Worm (Caenorhabditis elegans) whole organism, midembryonic: ENCODE results near the gene nhr-80.

Source experiments
- T22C8.4 ChIP-seq: fragments of 200-800 bp; sonication (Bioruptor generic); IDR thresholded peaks from 2 replicates; pipeline ENCODE4 v1.3.6; 2022; ENCODE audit warnings: missing genetic modification characterization, missing compliant biosample characterization
- cog-1 ChIP-seq: sonication (generic microtip); optimal IDR thresholded peaks from 2 replicates; lab custom pipeline; 2016; ENCODE audit warnings: missing genetic modification characterization, missing compliant biosample characterization
- flt-1 ChIP-seq: fragments of 200-800 bp; sonication (Bioruptor generic); IDR thresholded peaks from 2 replicates; pipeline ENCODE4 v1.3.6; 2022; ENCODE audit warnings: missing genetic modification characterization, missing compliant biosample characterization
- klf-2 ChIP-seq: fragments of 200-800 bp; sonication (Bioruptor generic); conservative IDR thresholded peaks from 2 replicates; pipeline ENCODE4 v1.3.6; 2022; ENCODE audit warnings: missing genetic modification reagents, missing genetic modification characterization, missing compliant biosample characterization
- med-1 ChIP-seq: sonication (generic microtip); optimal IDR thresholded peaks from 2 replicates; lab custom pipeline; 2017; ENCODE audit warnings: missing genetic modification characterization, mild to moderate bottlenecking, missing compliant biosample characterization, antibody characterized with exemption, missing genetic modification reagents; ENCODE audit not compliant: insufficient read depth
- ref-1 ChIP-seq: fragments of 200-800 bp; sonication (Bioruptor generic); conservative IDR thresholded peaks from 2 replicates; pipeline ENCODE4 v1.3.6; 2022; ENCODE audit warnings: missing genetic modification reagents, missing genetic modification characterization, missing compliant biosample characterization
- tab-1 ChIP-seq: fragments of 200-800 bp; sonication (Bioruptor generic); IDR thresholded peaks from 2 replicates; pipeline ENCODE4 v1.3.6; 2022; ENCODE audit warnings: missing genetic modification characterization, missing compliant biosample characterization
- ztf-23 ChIP-seq: fragments of 200-800 bp; sonication (Bioruptor generic); IDR thresholded peaks from 2 replicates; pipeline ENCODE4 v1.3.6; 2022; ENCODE audit warnings: missing genetic modification reagents, missing genetic modification characterization, missing compliant biosample characterization
- ztf-29 ChIP-seq: fragments of 200-800 bp; sonication (Bioruptor generic); IDR thresholded peaks from 2 replicates; pipeline ENCODE4 v1.3.6; 2022; ENCODE audit warnings: missing genetic modification reagents, missing genetic modification characterization, missing compliant biosample characterization

Gene nhr-80

ce11 chrIII:42725-43124, 28.1 kb upstream of the nhr-80 start:
- TF ChIP-seq flt-1 (GFP tag; lab: Robert Waterston, UW) (no peak), klf-2 (GFP tag; lab: Robert Waterston, UW) (no peak)

ce11 chrIII:41484-41883, 26.8 kb upstream of the nhr-80 start:
- TF ChIP-seq cog-1: no peak
- no peak for TF ChIP-seq ztf-23 (GFP tag; lab: Robert Waterston, UW)
- no peak for TF ChIP-seq ref-1
- no peak for TF ChIP-seq tab-1
- TF ChIP-seq ztf-29: no peak
- TF ChIP-seq klf-2 (GFP tag; lab: Robert Waterston, UW): no peak
- no peak for TF ChIP-seq med-1 (GFP tag; lab: Kevin White, UChicago)
- no peak for TF ChIP-seq T22C8.4 (GFP tag; lab: Robert Waterston, UW)
- TF ChIP-seq flt-1 (GFP tag; lab: Robert Waterston, UW): no peak

- no peak for TF ChIP-seq cog-1
- TF ChIP-seq T22C8.4 (GFP tag; lab: Robert Waterston, UW): no peak
- no peak for TF ChIP-seq flt-1 (GFP tag; lab: Robert Waterston, UW)
- no peak for TF ChIP-seq klf-2 (GFP tag; lab: Robert Waterston, UW)
- no peak for TF ChIP-seq tab-1
- TF ChIP-seq ztf-29: no peak
- TF ChIP-seq ztf-23 (GFP tag; lab: Robert Waterston, UW): no peak
Measured at ce11 chrIII:40580-41113, 26.0 kb upstream of the nhr-80 start, which contains the start of gene col-88. Gene col-88, plus strand, starts transcription at chrIII:41063.

ce11 chrIII:39516-39915, 24.8 kb upstream of the nhr-80 start:
- TF ChIP-seq tab-1 (no peak), med-1 (GFP tag; lab: Kevin White, UChicago) (no peak), flt-1 (GFP tag; lab: Robert Waterston, UW) (no peak), cog-1 (no peak), ztf-23 (GFP tag; lab: Robert Waterston, UW) (no peak), klf-2 (GFP tag; lab: Robert Waterston, UW) (no peak), ref-1 (no peak), ztf-29 (no peak), T22C8.4 (GFP tag; lab: Robert Waterston, UW) (no peak)

ce11 chrIII:38117-38516, 23.4 kb upstream of the nhr-80 start, which contains the start of gene clp-10:
Gene clp-10, minus strand, starts transcription at chrIII:38217.
- no peak for TF ChIP-seq ztf-29
- no peak for TF ChIP-seq klf-2 (GFP tag; lab: Robert Waterston, UW)
- TF ChIP-seq tab-1: no peak
- TF ChIP-seq med-1 (GFP tag; lab: Kevin White, UChicago): no peak
- no peak for TF ChIP-seq flt-1 (GFP tag; lab: Robert Waterston, UW)
- TF ChIP-seq T22C8.4 (GFP tag; lab: Robert Waterston, UW): no peak
- no peak for TF ChIP-seq ref-1
- no peak for TF ChIP-seq cog-1
- TF ChIP-seq ztf-23 (GFP tag; lab: Robert Waterston, UW): no peak

- TF ChIP-seq tab-1: no peak
- no peak for TF ChIP-seq klf-2 (GFP tag; lab: Robert Waterston, UW)
- TF ChIP-seq ref-1: no peak
- TF ChIP-seq ztf-29: no peak
- TF ChIP-seq T22C8.4 (GFP tag; lab: Robert Waterston, UW): no peak
- TF ChIP-seq flt-1 (GFP tag; lab: Robert Waterston, UW): no peak
- TF ChIP-seq ztf-23 (GFP tag; lab: Robert Waterston, UW): no peak
- TF ChIP-seq med-1 (GFP tag; lab: Kevin White, UChicago): no peak
- no peak for TF ChIP-seq cog-1
Measured at ce11 chrIII:33257-33656, 18.6 kb upstream of the nhr-80 start.

ce11 chrIII:31600-31999, 16.9 kb upstream of the nhr-80 start:
- TF ChIP-seq klf-2 (GFP tag; lab: Robert Waterston, UW) (no peak), med-1 (GFP tag; lab: Kevin White, UChicago) (no peak), flt-1 (GFP tag; lab: Robert Waterston, UW) (no peak)

ce11 chrIII:30399-30798, 15.7 kb upstream of the nhr-80 start:
- TF ChIP-seq tab-1 (no peak), T22C8.4 (GFP tag; lab: Robert Waterston, UW) (no peak), med-1 (GFP tag; lab: Kevin White, UChicago) (no peak), ztf-23 (GFP tag; lab: Robert Waterston, UW) (no peak), ztf-29 (no peak), cog-1 (no peak)

- TF ChIP-seq ref-1 (no peak), flt-1 (GFP tag; lab: Robert Waterston, UW) (no peak), cog-1 (no peak), ztf-23 (GFP tag; lab: Robert Waterston, UW) (no peak), med-1 (GFP tag; lab: Kevin White, UChicago) (no peak), klf-2 (GFP tag; lab: Robert Waterston, UW) (no peak), T22C8.4 (GFP tag; lab: Robert Waterston, UW) (no peak), ztf-29 (no peak), tab-1 (no peak)
Measured at ce11 chrIII:29626-30025, 15.0 kb upstream of the nhr-80 start.

ce11 chrIII:28841-29240, 14.2 kb upstream of the nhr-80 start:
- TF ChIP-seq klf-2 (GFP tag; lab: Robert Waterston, UW): no peak
- TF ChIP-seq flt-1 (GFP tag; lab: Robert Waterston, UW): no peak
- TF ChIP-seq cog-1: no peak
- no peak for TF ChIP-seq ztf-23 (GFP tag; lab: Robert Waterston, UW)
- no peak for TF ChIP-seq ztf-29
- no peak for TF ChIP-seq tab-1
